Worm (Caenorhabditis elegans): ENCODE results near the gene W01B6.3.

The W01B6.3 gene

ce11 chrIV:10056138-10056537 lies 16.3 kb downstream of the W01B6.3 start, which contains the start of gene T04B2.7:
T04B2.7 (minus strand) TSS chrIV:10056238.
- TF ChIP-seq dve-1 (tag; optimal IDR thresholded peaks at IDR 0.05; ENCODE audit: insufficient read depth) (no peak), nhr-42 (GFP tag; IDR thresholded peaks at IDR 0.05) (no peak), mxl-2 (GFP tag; conservative IDR thresholded peaks at IDR 0.05) (no peak), nhr-77 (tag; optimal IDR thresholded peaks at IDR 0.05) (no peak), daf-16 (GFP tag; optimal IDR thresholded peaks at IDR 0.05) (no peak), daf-16 (tag; optimal IDR thresholded peaks at IDR 0.05) (no peak), lin-13 (GFP tag; optimal IDR thresholded peaks at IDR 0.05) (no peak), madf-9 (GFP tag; conservative IDR thresholded peaks at IDR 0.05) (no peak), ZK337.2 (GFP tag; IDR thresholded peaks at IDR 0.05) (no peak), F49E8.2 (tag; optimal IDR thresholded peaks at IDR 0.05; ENCODE audit: borderline replicate concordance) (no peak), pqm-1 (tag; optimal IDR thresholded peaks at IDR 0.05) (no peak)

- TF ChIP-seq nhr-41 (GFP tag; IDR thresholded peaks at IDR 0.05), result no peak
- no peak for TF ChIP-seq D1046.2 (GFP tag; IDR thresholded peaks at IDR 0.05)
- TF ChIP-seq nhr-102 (tag; optimal IDR thresholded peaks at IDR 0.05), result no peak
- TF ChIP-seq lsy-2 (tag; optimal IDR thresholded peaks at IDR 0.05), result no peak
- no peak for TF ChIP-seq madf-5 (GFP tag; IDR thresholded peaks at IDR 0.05)
- no peak for TF ChIP-seq pha-4 (GFP tag; IDR thresholded peaks at IDR 0.05)
- TF ChIP-seq pha-4 (tag; optimal IDR thresholded peaks at IDR 0.05), result no peak
- TF ChIP-seq tag-97 (GFP tag; IDR thresholded peaks at IDR 0.05), result no peak
- TF ChIP-seq pqm-1 (tag; optimal IDR thresholded peaks at IDR 0.05), result no peak
- TF ChIP-seq zag-1 (tag; optimal IDR thresholded peaks at IDR 0.05), result no peak
- no peak for TF ChIP-seq skn-1 (tag; optimal IDR thresholded peaks at IDR 0.05)
- TF ChIP-seq madf-9 (GFP tag; conservative IDR thresholded peaks at IDR 0.05), result no peak
These were observed 18.9 kb downstream of the W01B6.3 start, which contains the start of gene srv-12 for ce11 chrIV:10053550-10053949. srv-12 (minus strand) TSS chrIV:10053650.

- TF ChIP-seq mes-2 (tag; optimal IDR thresholded peaks at IDR 0.05; ENCODE audit: poor library complexity, severe bottlenecking), result no peak
- no peak for TF ChIP-seq madf-9 (GFP tag; conservative IDR thresholded peaks at IDR 0.05)
- TF ChIP-seq nhr-102 (tag; optimal IDR thresholded peaks at IDR 0.05), result no peak
- no peak for TF ChIP-seq lin-38 (GFP tag; IDR thresholded peaks at IDR 0.05)
- no peak for TF ChIP-seq aha-1 (tag)
- TF ChIP-seq hlh-30 (tag; optimal IDR thresholded peaks at IDR 0.05; ENCODE audit: insufficient read depth), result no peak
- no peak for TF ChIP-seq jun-1 (tag; optimal IDR thresholded peaks at IDR 0.05)
- no peak for TF ChIP-seq daf-19 (GFP tag; conservative IDR thresholded peaks at IDR 0.05)
- no peak for TF ChIP-seq fkh-10 (GFP tag; optimal IDR thresholded peaks at IDR 0.05)
- TF ChIP-seq unc-39 (tag; optimal IDR thresholded peaks at IDR 0.05), result no peak
- no peak for TF ChIP-seq attf-4 (tag; optimal IDR thresholded peaks at IDR 0.05)
- no peak for TF ChIP-seq lim-7 (GFP tag; IDR thresholded peaks at IDR 0.05)
- no peak for TF ChIP-seq ctbp-1 (GFP tag; IDR thresholded peaks at IDR 0.05)
- TF ChIP-seq lin-15B (tag; optimal IDR thresholded peaks at IDR 0.05), result no peak
- TF ChIP-seq daf-8 (GFP tag; IDR thresholded peaks at IDR 0.05), result no peak
- no peak for TF ChIP-seq ama-1 (optimal IDR thresholded peaks at IDR 0.05)
- no peak for TF ChIP-seq nhr-111 (GFP tag; optimal IDR thresholded peaks at IDR 0.05)
- no peak for TF ChIP-seq D1046.2 (GFP tag; IDR thresholded peaks at IDR 0.05)
- TF ChIP-seq Y105C5A.15 (GFP tag; IDR thresholded peaks at IDR 0.05), result no peak
These were observed 21.3 kb downstream of the W01B6.3 start, which contains the start of gene T04B2.8 for ce11 chrIV:10051088-10051487. T04B2.8 (minus strand) TSS chrIV:10051188.

ce11 chrIV:10048268-10048667 lies 24.2 kb downstream of the W01B6.3 start:
- TF ChIP-seq nhr-11 (tag; optimal IDR thresholded peaks at IDR 0.05) (peak; percentile 54), F26F4.8 (GFP tag; conservative IDR thresholded peaks at IDR 0.05) (no peak)

All from whole organism, L4 larva.